Fruit fly (Drosophila melanogaster): ENCODE data around the gene CG7423.

Gene CG7423

dm6 chrX:19073878-19074277 lies 9.2 kb downstream of the CG7423 start:
- no peak for TF ChIP-seq fd59A (GFP tag; optimal IDR thresholded peaks at IDR 0.05)
- no peak for TF ChIP-seq CG32006 (GFP tag; optimal IDR thresholded peaks at IDR 0.05)
- no peak for TF ChIP-seq eg (GFP tag; IDR thresholded peaks at IDR 0.05)
- TF ChIP-seq vri (GFP tag; optimal IDR thresholded peaks at IDR 0.05): peak; percentile 22
- no peak for TF ChIP-seq salr (GFP tag; optimal IDR thresholded peaks at IDR 0.05)
- TF ChIP-seq esn (GFP tag; optimal IDR thresholded peaks at IDR 0.05): no peak
- TF ChIP-seq CG9139 (GFP tag; optimal IDR thresholded peaks at IDR 0.05): no peak
- no peak for TF ChIP-seq acj6 (GFP tag; optimal IDR thresholded peaks at IDR 0.05)
- TF ChIP-seq fkh (GFP tag; optimal IDR thresholded peaks at IDR 0.05): peak; percentile 31
- peak; percentile 79 for TF ChIP-seq svp (GFP tag)
- peak; percentile 24 for TF ChIP-seq Eip78C (GFP tag)
- TF ChIP-seq Ets21C (GFP tag; optimal IDR thresholded peaks at IDR 0.05): no peak
- TF ChIP-seq CG11294 (GFP tag; IDR thresholded peaks at IDR 0.05): no peak

DNA sequence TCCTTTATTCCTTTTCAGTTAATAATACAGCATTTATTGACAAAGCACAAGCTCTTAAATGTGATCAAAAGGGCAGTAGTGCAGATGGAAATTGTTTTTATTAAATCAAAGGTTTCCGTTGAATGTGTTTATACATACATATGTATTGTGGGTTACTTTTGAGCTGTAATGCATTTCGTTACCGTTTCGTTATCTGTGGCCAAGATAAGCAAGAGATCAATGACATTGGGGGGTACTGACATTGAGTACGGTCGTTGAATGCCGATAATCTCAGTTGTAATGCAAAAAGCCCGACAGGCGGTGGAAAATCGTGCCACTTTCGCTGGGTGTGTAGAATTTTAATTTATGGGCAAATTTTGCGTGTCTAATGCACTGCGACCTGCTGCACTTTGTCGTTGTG lies 10.1 kb downstream of the CG7423 start:
- TF ChIP-seq vri (GFP tag; optimal IDR thresholded peaks at IDR 0.05) (peak; percentile 12), svp (GFP tag) (peak; percentile 83), CG8632 (GFP tag; optimal IDR thresholded peaks at IDR 0.05) (no peak)

DNA sequence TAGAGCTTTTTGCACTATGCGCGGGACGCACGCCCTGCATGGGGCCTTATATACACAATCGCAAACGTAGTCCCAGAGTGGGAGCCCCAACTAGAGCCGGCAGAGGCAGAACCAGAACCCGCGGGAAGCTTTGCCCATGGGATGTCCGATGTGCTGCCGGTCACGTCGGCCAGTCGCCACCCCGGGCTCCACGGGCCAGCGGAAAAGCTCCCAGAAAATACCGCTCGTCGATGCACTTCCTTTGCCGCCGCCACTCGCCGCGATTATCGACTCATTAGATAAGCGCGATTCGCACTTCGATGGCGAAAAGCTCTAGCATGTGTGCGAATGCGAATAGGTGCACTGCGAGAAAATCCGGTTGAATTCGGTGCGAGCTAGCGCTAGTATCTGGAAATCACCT lies 14.2 kb downstream of the CG7423 start, which contains the start of gene CG34330:
Gene CG34330, minus strand, starts transcription at position 101 of the 400 bp plus-strand sequence.
- TF ChIP-seq CG15336 (GFP tag; IDR thresholded peaks at IDR 0.05) (no peak), CG31627 (GFP tag; optimal IDR thresholded peaks at IDR 0.05) (no peak), Lpt (GFP tag; optimal IDR thresholded peaks at IDR 0.05) (no peak), svp (GFP tag) (no peak), ss (GFP tag; optimal IDR thresholded peaks at IDR 0.05) (no peak), Sox15 (GFP tag; optimal IDR thresholded peaks at IDR 0.05) (no peak), pdm3 (GFP tag; optimal IDR thresholded peaks at IDR 0.05) (peak; percentile 5)

DNA sequence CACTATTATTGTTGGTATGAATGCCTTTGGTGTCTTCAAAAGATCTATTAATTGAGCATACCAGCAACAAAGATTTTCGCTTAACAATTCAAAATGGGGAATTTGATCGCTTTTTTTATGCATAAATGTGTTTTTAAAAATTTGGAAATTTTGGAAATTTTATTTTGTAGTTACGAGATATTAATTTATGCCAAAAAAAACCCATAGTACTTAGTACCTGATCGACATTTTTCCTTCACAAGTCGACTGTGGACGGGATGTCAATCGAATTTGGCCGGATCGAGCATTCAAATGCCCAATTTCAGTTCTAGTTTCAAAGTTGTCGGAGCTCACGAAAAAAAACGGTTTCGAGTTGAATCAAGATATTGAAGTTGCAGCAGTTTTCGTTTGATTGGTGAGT lies 26.5 kb downstream of the CG7423 start, which contains the start of gene CG14190:
Gene CG14190, plus strand, starts transcription at position 301 of the 400 bp plus-strand sequence.
- no peak for TF ChIP-seq ss (GFP tag; optimal IDR thresholded peaks at IDR 0.05)
- TF ChIP-seq CG3919 (GFP tag; optimal IDR thresholded peaks at IDR 0.05): no peak
- no peak for TF ChIP-seq Ets96B (tag; optimal IDR thresholded peaks at IDR 0.05)
- TF ChIP-seq CG11762 (GFP tag; optimal IDR thresholded peaks at IDR 0.05; ENCODE audit: insufficient read depth): no peak
- TF ChIP-seq achi (GFP tag; optimal IDR thresholded peaks at IDR 0.05): no peak
- no peak for TF ChIP-seq CG10669 (GFP tag; optimal IDR thresholded peaks at IDR 0.05)
- TF ChIP-seq CG11294 (GFP tag; IDR thresholded peaks at IDR 0.05): no peak
- no peak for TF ChIP-seq CG8319 (GFP tag; optimal IDR thresholded peaks at IDR 0.05)
- TF ChIP-seq lz (GFP tag; optimal IDR thresholded peaks at IDR 0.05): no peak
- no peak for TF ChIP-seq cyc (GFP tag; optimal IDR thresholded peaks at IDR 0.05)
- TF ChIP-seq fkh (GFP tag; optimal IDR thresholded peaks at IDR 0.05): no peak
- no peak for TF ChIP-seq Eip75B (GFP tag; optimal IDR thresholded peaks at IDR 0.05)
- TF ChIP-seq Sox14 (GFP tag; optimal IDR thresholded peaks at IDR 0.05): no peak
- TF ChIP-seq Gug (GFP tag; IDR thresholded peaks at IDR 0.05): no peak
- no peak for TF ChIP-seq Hr38 (GFP tag; optimal IDR thresholded peaks at IDR 0.05)

dm6 chrX:19050142-19050541 lies 32.9 kb downstream of the CG7423 start, which contains the start of gene Diedel3:
Diedel3 (plus strand) TSS chrX:19050442.
- TF ChIP-seq fd85E (GFP tag; optimal IDR thresholded peaks at IDR 0.05) (no peak), Sox102F (GFP tag; optimal IDR thresholded peaks at IDR 0.05) (no peak), CG11762 (GFP tag; optimal IDR thresholded peaks at IDR 0.05; ENCODE audit: insufficient read depth) (no peak), CG6854 (GFP tag; optimal IDR thresholded peaks at IDR 0.05) (no peak), CG4318 (GFP tag; optimal IDR thresholded peaks at IDR 0.05) (no peak), esn (GFP tag; optimal IDR thresholded peaks at IDR 0.05) (no peak), CG3919 (GFP tag; optimal IDR thresholded peaks at IDR 0.05) (no peak), ss (GFP tag; optimal IDR thresholded peaks at IDR 0.05) (no peak), CG7368 (GFP tag; optimal IDR thresholded peaks at IDR 0.05) (no peak), Sox15 (GFP tag; optimal IDR thresholded peaks at IDR 0.05) (no peak), Eip78C (GFP tag) (no peak), CG6792 (GFP tag; optimal IDR thresholded peaks at IDR 0.05) (no peak), net (GFP tag; optimal IDR thresholded peaks at IDR 0.05) (no peak), svp (GFP tag) (no peak), achi (GFP tag; optimal IDR thresholded peaks at IDR 0.05) (no peak), Eip93F (GFP tag; optimal IDR thresholded peaks at IDR 0.05) (no peak)
